Worm (Caenorhabditis elegans) whole organism, young adult: ENCODE measurements around the gene C53A3.1.
"Not testable (repeated sequence)": the region's sequence is repeated elsewhere in the genome, so short reads cannot be mapped to it uniquely, and the experiment has no call there.

Source experiments
- B0019.2 ChIP-seq: fragments of 200-800 bp; sonication (Bioruptor generic); conservative IDR thresholded peaks from 2 replicates; pipeline ENCODE4 v1.3.6; 2022; ENCODE audit warnings: missing genetic modification reagents, missing genetic modification characterization, missing compliant biosample characterization
- C06A6.2 ChIP-seq: fragments of 200-800 bp; sonication (Bioruptor generic); conservative IDR thresholded peaks from 2 replicates; pipeline ENCODE4 v1.3.6; 2022; ENCODE audit warnings: missing genetic modification characterization, missing compliant biosample characterization
- C17E4.6 ChIP-seq: fragments of 200-800 bp; sonication (Bioruptor generic); IDR thresholded peaks from 2 replicates; pipeline ENCODE4 v1.3.6; 2022; ENCODE audit warnings: missing genetic modification reagents, missing genetic modification characterization, missing compliant biosample characterization
- D2030.7 ChIP-seq: fragments of 200-800 bp; sonication (Bioruptor generic); IDR thresholded peaks from 2 replicates; pipeline ENCODE4 v1.3.6; 2022; ENCODE audit warnings: missing genetic modification reagents, missing genetic modification characterization, missing compliant biosample characterization
- F22D6.2 ChIP-seq: sonication (generic microtip); optimal IDR thresholded peaks from 2 replicates; lab custom pipeline; 2016; ENCODE audit warnings: mild to moderate bottlenecking, missing genetic modification characterization, missing compliant biosample characterization
- F49E8.2 ChIP-seq: sonication (generic microtip); optimal IDR thresholded peaks from 3 replicates; lab custom pipeline; 2017; ENCODE audit warnings: missing genetic modification characterization, mild to moderate bottlenecking, missing compliant biosample characterization, antibody characterized with exemption, moderate library complexity; ENCODE audit not compliant: insufficient read depth
- K12H6.12 ChIP-seq: fragments of 200-800 bp; sonication (Bioruptor generic); optimal IDR thresholded peaks from 2 replicates; lab custom pipeline; 2018; ENCODE audit warnings: mild to moderate bottlenecking, missing genetic modification characterization, missing compliant biosample characterization
- Y53G8AR.9 ChIP-seq: fragments of 200-800 bp; sonication (Bioruptor generic); conservative IDR thresholded peaks from 2 replicates; pipeline ENCODE4 v1.3.6; 2022; ENCODE audit warnings: missing genetic modification reagents, missing genetic modification characterization, missing compliant biosample characterization
- Y56A3A.18 ChIP-seq: fragments of 200-800 bp; sonication (Bioruptor generic); IDR thresholded peaks from 2 replicates; pipeline ENCODE4 v1.3.6; 2022; ENCODE audit warnings: missing genetic modification reagents, missing genetic modification characterization, missing compliant biosample characterization
- Y67H2A.10 ChIP-seq: fragments of 200-800 bp; sonication (Bioruptor generic); conservative IDR thresholded peaks from 2 replicates; pipeline ENCODE4 v1.3.6; 2022; ENCODE audit warnings: missing genetic modification reagents, missing genetic modification characterization, missing compliant biosample characterization
- Y79H2A.3 ChIP-seq: fragments of 200-800 bp; sonication (Bioruptor generic); conservative IDR thresholded peaks from 2 replicates; pipeline ENCODE4 v1.3.6; 2022; ENCODE audit warnings: missing genetic modification reagents, missing genetic modification characterization, missing compliant biosample characterization
- Y95B8A.8 ChIP-seq: fragments of 200-800 bp; sonication (Bioruptor generic); IDR thresholded peaks from 2 replicates; pipeline ENCODE4 v1.3.6; 2022; ENCODE audit warnings: missing genetic modification reagents, missing genetic modification characterization, missing compliant biosample characterization
- attf-3 ChIP-seq: fragments of 200-800 bp; sonication (Bioruptor generic); conservative IDR thresholded peaks from 2 replicates; pipeline ENCODE4 v1.3.6; 2022; ENCODE audit warnings: missing genetic modification reagents, missing genetic modification characterization, missing compliant biosample characterization
- attf-5 ChIP-seq: fragments of 200-800 bp; sonication (Bioruptor generic); optimal IDR thresholded peaks from 2 replicates; lab custom pipeline; 2018; ENCODE audit warnings: mild to moderate bottlenecking, missing genetic modification characterization, missing compliant biosample characterization
- attf-6 ChIP-seq: fragments of 200-800 bp; sonication (Bioruptor generic); IDR thresholded peaks from 2 replicates; pipeline ENCODE4 v1.3.6; 2022; ENCODE audit warnings: missing genetic modification reagents, missing genetic modification characterization, missing compliant biosample characterization
- bed-1 ChIP-seq: fragments of 200-800 bp; sonication (Bioruptor generic); IDR thresholded peaks from 2 replicates; pipeline ENCODE4 v1.3.6; 2022; ENCODE audit warnings: missing genetic modification reagents, missing genetic modification characterization, missing compliant biosample characterization
- cebp-1 ChIP-seq, 2 experiments: fragments of 200-800 bp in 1 of 2; sonication (Bioruptor generic) in 1 of 2; sonication (generic microtip) in 1 of 2; IDR thresholded peaks in 1 of 2; optimal IDR thresholded peaks in 1 of 2; 2 replicates each; pipeline versions ENCODE4 v1.3.6 to Lab custom; 2017 to 2022; ENCODE audit warnings: missing compliant biosample characterization in 2 of 2, missing genetic modification characterization in 2 of 2, mild to moderate bottlenecking in 1 of 2, missing genetic modification reagents in 1 of 2, moderate library complexity in 1 of 2
- cebp-2 ChIP-seq: fragments of 200-800 bp; sonication (Bioruptor generic); IDR thresholded peaks from 2 replicates; pipeline ENCODE4 v1.3.6; 2022; ENCODE audit warnings: missing genetic modification characterization, missing compliant biosample characterization
- ceh-100 ChIP-seq: fragments of 200-800 bp; sonication (Bioruptor generic); IDR thresholded peaks from 2 replicates; pipeline ENCODE4 v1.3.6; 2022; ENCODE audit warnings: missing genetic modification reagents, missing genetic modification characterization, missing compliant biosample characterization
- ceh-27 ChIP-seq: fragments of 200-800 bp; sonication (Bioruptor generic); optimal IDR thresholded peaks from 2 replicates; lab custom pipeline; 2018; ENCODE audit warnings: mild to moderate bottlenecking, missing genetic modification characterization, moderate library complexity, missing compliant biosample characterization
- ceh-40 ChIP-seq: fragments of 200-800 bp; sonication (Bioruptor generic); IDR thresholded peaks from 2 replicates; pipeline ENCODE4 v1.3.6; 2022; ENCODE audit warnings: missing genetic modification characterization, missing compliant biosample characterization
- ceh-58 ChIP-seq: fragments of 200-800 bp; sonication (Bioruptor generic); IDR thresholded peaks from 2 replicates; pipeline ENCODE4 v1.3.6; 2022; ENCODE audit warnings: missing genetic modification characterization, missing compliant biosample characterization
- dpff-1 ChIP-seq: sonication (generic microtip); optimal IDR thresholded peaks from 2 replicates; lab custom pipeline; 2017; ENCODE audit warnings: mild to moderate bottlenecking, missing genetic modification characterization, missing compliant biosample characterization
- dpl-1 ChIP-seq: fragments of 150-350 bp; optimal IDR thresholded peaks from 2 replicates; lab custom pipeline; 2014; ENCODE audit warnings: missing biosample characterization, missing genetic modification reagents, missing genetic modification characterization
- efl-1 ChIP-seq: fragments of 150-350 bp; optimal IDR thresholded peaks from 2 replicates; lab custom pipeline; 2014; ENCODE audit warnings: missing biosample characterization, missing genetic modification reagents, missing genetic modification characterization
- egrh-3 ChIP-seq: fragments of 200-800 bp; sonication (Bioruptor generic); IDR thresholded peaks from 2 replicates; pipeline ENCODE4 v1.3.6; 2022; ENCODE audit warnings: missing genetic modification reagents, missing genetic modification characterization, missing compliant biosample characterization
- ets-4 ChIP-seq: fragments of 200-800 bp; sonication (Bioruptor generic); optimal IDR thresholded peaks from 2 replicates; lab custom pipeline; 2018; ENCODE audit warnings: mild to moderate bottlenecking, missing genetic modification characterization, missing compliant biosample characterization
- him-1 ChIP-seq: sonication (generic microtip); optimal IDR thresholded peaks from 2 replicates; lab custom pipeline; 2016; ENCODE audit warnings: missing genotype, missing genetic modification reagents, missing genetic modification characterization, missing compliant biosample characterization
- hmg-1.2 ChIP-seq: fragments of 200-800 bp; sonication (Bioruptor generic); IDR thresholded peaks from 2 replicates; pipeline ENCODE4 v1.3.6; 2022; ENCODE audit warnings: missing genetic modification reagents, missing genetic modification characterization, missing compliant biosample characterization
- hsf-1 ChIP-seq: fragments of 200-800 bp; sonication (Bioruptor generic); IDR thresholded peaks from 2 replicates; pipeline ENCODE4 v1.3.6; 2022; ENCODE audit warnings: missing genetic modification reagents, missing genetic modification characterization, missing compliant biosample characterization
- let-526 ChIP-seq: fragments of 200-800 bp; sonication (Bioruptor generic); IDR thresholded peaks from 2 replicates; pipeline ENCODE4 v1.3.6; 2022; ENCODE audit warnings: missing genetic modification reagents, missing genetic modification characterization, missing compliant biosample characterization
- lir-1 ChIP-seq: fragments of 200-800 bp; sonication (Bioruptor generic); conservative IDR thresholded peaks from 2 replicates; pipeline ENCODE4 v1.3.6; 2022; ENCODE audit warnings: missing genetic modification reagents, missing genetic modification characterization, missing compliant biosample characterization
- madf-3 ChIP-seq: fragments of 200-800 bp; sonication (Bioruptor generic); IDR thresholded peaks from 2 replicates; pipeline ENCODE4 v1.3.6; 2022; ENCODE audit warnings: missing genetic modification reagents, missing genetic modification characterization, missing compliant biosample characterization
- madf-6 ChIP-seq: fragments of 200-800 bp; sonication (Bioruptor generic); IDR thresholded peaks from 2 replicates; pipeline ENCODE4 v1.3.6; 2022; ENCODE audit warnings: missing genetic modification reagents, missing genetic modification characterization, missing compliant biosample characterization
- madf-8 ChIP-seq: fragments of 200-800 bp; sonication (Bioruptor generic); conservative IDR thresholded peaks from 2 replicates; pipeline ENCODE4 v1.3.6; 2022; ENCODE audit warnings: missing genetic modification reagents, missing genetic modification characterization, missing compliant biosample characterization
- nhr-80 ChIP-seq: sonication (generic microtip); optimal IDR thresholded peaks from 2 replicates; lab custom pipeline; 2016; ENCODE audit warnings: missing genetic modification characterization, missing compliant biosample characterization
- rcor-1 ChIP-seq: fragments of 200-800 bp; sonication (Bioruptor generic); IDR thresholded peaks from 2 replicates; pipeline ENCODE4 v1.3.6; 2022; ENCODE audit warnings: missing genetic modification reagents, missing genetic modification characterization, missing compliant biosample characterization
- repo-1 ChIP-seq: sonication (generic microtip); optimal IDR thresholded peaks from 2 replicates; lab custom pipeline; 2017; ENCODE audit warnings: mild to moderate bottlenecking, missing genetic modification characterization, missing compliant biosample characterization
- snpc-3.4 ChIP-seq: sonication (generic microtip); optimal IDR thresholded peaks from 2 replicates; lab custom pipeline; 2017; ENCODE audit warnings: missing genetic modification characterization, mild to moderate bottlenecking, missing compliant biosample characterization, antibody characterized with exemption, moderate library complexity, missing genotype, missing genetic modification reagents
- snpc-4 ChIP-seq, 5 experiments: fragments of 150-350 bp in 1 of 5; sonication (generic microtip) in 4 of 5; optimal IDR thresholded peaks; 2 replicates each; lab custom pipeline; 2014 to 2018; ENCODE audit warnings: missing genetic modification characterization in 5 of 5, missing biosample characterization in 3 of 5, antibody characterized with exemption in 2 of 5, mild to moderate bottlenecking in 2 of 5, missing compliant biosample characterization in 2 of 5, missing genotype in 2 of 5, moderate library complexity in 2 of 5, missing genetic modification reagents in 1 of 5
- tbp1 ChIP-seq: fragments of 200-800 bp; sonication (Bioruptor generic); optimal IDR thresholded peaks from 2 replicates; lab custom pipeline; 2018; ENCODE audit warnings: mild to moderate bottlenecking, missing genetic modification characterization, missing compliant biosample characterization
- tbx-9 ChIP-seq: sonication (generic microtip); optimal IDR thresholded peaks from 2 replicates; lab custom pipeline; 2016; ENCODE audit warnings: borderline replicate concordance, missing genetic modification characterization, inconsistent platforms, missing compliant biosample characterization
- tlf-1 ChIP-seq: fragments of 200-800 bp; sonication (Bioruptor generic); optimal IDR thresholded peaks from 2 replicates; lab custom pipeline; 2018; ENCODE audit warnings: mild to moderate bottlenecking, missing genetic modification characterization, missing compliant biosample characterization
- xnd-1 ChIP-seq: sonication (generic microtip); optimal IDR thresholded peaks from 2 replicates; lab custom pipeline; 2016; ENCODE audit warnings: missing genotype, missing genetic modification reagents, missing genetic modification characterization, missing compliant biosample characterization
- ztf-22 ChIP-seq: fragments of 200-800 bp; sonication (Bioruptor generic); optimal IDR thresholded peaks from 2 replicates; lab custom pipeline; 2018; ENCODE audit warnings: mild to moderate bottlenecking, missing genetic modification characterization, moderate library complexity, missing compliant biosample characterization
- ztf-28 ChIP-seq: fragments of 200-800 bp; sonication (Bioruptor generic); IDR thresholded peaks from 2 replicates; pipeline ENCODE4 v1.3.6; 2022; ENCODE audit warnings: missing genetic modification reagents, missing genetic modification characterization, missing compliant biosample characterization
- ztf-6 ChIP-seq: fragments of 200-800 bp; sonication (Bioruptor generic); IDR thresholded peaks from 2 replicates; pipeline ENCODE4 v1.3.6; 2022; ENCODE audit warnings: missing genetic modification reagents, missing genetic modification characterization, missing compliant biosample characterization

C53A3.1 gene

ce11 chrV:5776941-5777340 is 16.9 kb upstream of the C53A3.1 start, which contains the start of gene F44E7.4 (continued):
- TF ChIP-seq ceh-40 (GFP tag; lab: Robert Waterston, UW) (0 out of 2 replicates have a peak, but pooled peaks have one; percentile 40), let-526 (GFP tag; lab: Robert Waterston, UW) (peak; percentile 92), C06A6.2 (GFP tag; lab: Robert Waterston, UW) (peak; percentile 99), cebp-1 (GFP tag; IDR thresholded peaks at IDR 0.05; lab: Robert Waterston, UW) (peak; percentile 88), cebp-1 (tag; optimal IDR thresholded peaks at IDR 0.05; lab: Kevin White, UChicago) (peak; percentile 52), nhr-80 (peak; percentile 19), tbp1 (peak; percentile 49), attf-3 (GFP tag; lab: Robert Waterston, UW) (peak; percentile 82), tlf-1 (peak; percentile 12), attf-6 (peak; percentile 77), cebp-2 (GFP tag; lab: Robert Waterston, UW) (peak; percentile 84; the same call in 1 of the 2 replicates), ztf-6 (GFP tag; lab: Robert Waterston, UW) (peak; percentile 85), attf-5 (GFP tag; lab: Kevin White, UChicago) (peak; percentile 37), hsf-1 (GFP tag; lab: Robert Waterston, UW) (peak; percentile 78), ztf-28 (GFP tag; lab: Robert Waterston, UW) (peak; percentile 97), ceh-100 (GFP tag; lab: Robert Waterston, UW) (peak; percentile 96), madf-8 (GFP tag; lab: Robert Waterston, UW) (peak; percentile 86), Y56A3A.18 (GFP tag; lab: Robert Waterston, UW) (peak; percentile 76; the same call in 1 of the 2 replicates), Y53G8AR.9 (GFP tag; lab: Robert Waterston, UW) (peak; percentile 94), Y95B8A.8 (GFP tag; lab: Robert Waterston, UW) (peak; percentile 95), dpl-1 (peak; percentile 47), D2030.7 (GFP tag; lab: Robert Waterston, UW) (peak; percentile 99), xnd-1 (tag; lab: Kevin White, UChicago) (peak; percentile 45), Y67H2A.10 (GFP tag; lab: Robert Waterston, UW) (peak; percentile 83), C17E4.6 (GFP tag; lab: Robert Waterston, UW) (peak; percentile 89), snpc-3.4 (tag; lab: Kevin White, UChicago) (peak; percentile 29), hmg-1.2 (GFP tag; lab: Robert Waterston, UW) (peak; percentile 96), egrh-3 (GFP tag; lab: Robert Waterston, UW) (peak; percentile 85), snpc-4 (tag; optimal IDR thresholded peaks at IDR 0.05; lab: Kevin White, UChicago) (peak in 3 of 4 experiments; percentile 15 to 37 (median 26)), ceh-58 (GFP tag; lab: Robert Waterston, UW) (0 out of 2 replicates have a peak, but pooled peaks have one; percentile 10), efl-1 (GFP tag; lab: Kevin White, UChicago) (peak; percentile 63), Y79H2A.3 (peak; percentile 88), F49E8.2 (peak; percentile 56), B0019.2 (GFP tag; lab: Robert Waterston, UW) (peak; percentile 88)
- not testable (repeated sequence) for TF ChIP-seq snpc-4 (GFP tag; optimal IDR thresholded peaks at IDR 0.05; lab: Kevin White, UChicago)

- TF ChIP-seq ztf-22 (no peak), ets-4 (no peak), madf-6 (no peak), B0019.2 (GFP tag; lab: Robert Waterston, UW) (no peak), K12H6.12 (tag; lab: Kevin White, UChicago) (no peak), lir-1 (GFP tag; lab: Robert Waterston, UW) (no peak), repo-1 (tag; lab: Kevin White, UChicago) (no peak), tbx-9 (tag; lab: Kevin White, UChicago) (no peak), him-1 (tag; lab: Kevin White, UChicago) (no peak), F22D6.2 (tag; lab: Kevin White, UChicago) (no peak), bed-1 (no peak), madf-3 (GFP tag; lab: Robert Waterston, UW) (no peak), ceh-27 (GFP tag; lab: Kevin White, UChicago) (no peak), ztf-28 (GFP tag; lab: Robert Waterston, UW) (no peak), efl-1 (GFP tag; lab: Kevin White, UChicago) (no peak), dpff-1 (tag; lab: Kevin White, UChicago) (no peak), rcor-1 (GFP tag; lab: Robert Waterston, UW) (no peak)
These were observed 14.1 kb upstream of the C53A3.1 start for ce11 chrV:5774137-5774536.
